Worm (Caenorhabditis elegans) whole organism, young adult: ENCODE data around the gene C06E4.6.

Experiments
- Y56A3A.18 ChIP-seq: fragments of 200-800 bp; sonication (Bioruptor generic); IDR thresholded peaks from 2 replicates; pipeline ENCODE4 v1.3.6; 2022; ENCODE audit warnings: missing genetic modification reagents, missing genetic modification characterization, missing compliant biosample characterization
- ama-1 ChIP-seq, 3 experiments: fragments of 150-350 bp in 1 of 3; sonication (generic microtip) in 2 of 3; optimal IDR thresholded peaks; 2 replicates each; lab custom pipeline; 2014 to 2018; ENCODE audit warnings: missing biosample characterization in 2 of 3, missing genetic modification characterization in 2 of 3, missing genetic modification reagents in 2 of 3
- ceh-27 ChIP-seq: fragments of 200-800 bp; sonication (Bioruptor generic); optimal IDR thresholded peaks from 2 replicates; lab custom pipeline; 2018; ENCODE audit warnings: mild to moderate bottlenecking, missing genetic modification characterization, moderate library complexity, missing compliant biosample characterization
- ets-4 ChIP-seq: fragments of 200-800 bp; sonication (Bioruptor generic); optimal IDR thresholded peaks from 2 replicates; lab custom pipeline; 2018; ENCODE audit warnings: mild to moderate bottlenecking, missing genetic modification characterization, missing compliant biosample characterization
- snpc-1.1 ChIP-seq: sonication (generic microtip); optimal IDR thresholded peaks from 2 replicates; lab custom pipeline; 2017; ENCODE audit warnings: missing genetic modification characterization, mild to moderate bottlenecking, missing compliant biosample characterization, antibody characterized with exemption, moderate library complexity, missing genotype, missing genetic modification reagents; ENCODE audit not compliant: insufficient read depth

- TF ChIP-seq Y56A3A.18 (GFP tag; lab: Robert Waterston, UW) (no peak), ama-1 (optimal IDR thresholded peaks at IDR 0.05; lab: Kevin White, UChicago) (no peak), ama-1 (GFP tag; optimal IDR thresholded peaks at IDR 0.05; lab: Kevin White, UChicago) (no peak), ets-4 (GFP tag; lab: Kevin White, UChicago) (no peak), snpc-1.1 (tag; lab: Kevin White, UChicago) (no peak), ceh-27 (GFP tag; lab: Kevin White, UChicago) (no peak)
Observed at ce11 chrIV:7301481-7301880, 43.4 kb upstream of the C06E4.6 start.
